Fruit fly (Drosophila melanogaster): Measurements from ENCODE around the gene tgo.

Gene tgo

DNA sequence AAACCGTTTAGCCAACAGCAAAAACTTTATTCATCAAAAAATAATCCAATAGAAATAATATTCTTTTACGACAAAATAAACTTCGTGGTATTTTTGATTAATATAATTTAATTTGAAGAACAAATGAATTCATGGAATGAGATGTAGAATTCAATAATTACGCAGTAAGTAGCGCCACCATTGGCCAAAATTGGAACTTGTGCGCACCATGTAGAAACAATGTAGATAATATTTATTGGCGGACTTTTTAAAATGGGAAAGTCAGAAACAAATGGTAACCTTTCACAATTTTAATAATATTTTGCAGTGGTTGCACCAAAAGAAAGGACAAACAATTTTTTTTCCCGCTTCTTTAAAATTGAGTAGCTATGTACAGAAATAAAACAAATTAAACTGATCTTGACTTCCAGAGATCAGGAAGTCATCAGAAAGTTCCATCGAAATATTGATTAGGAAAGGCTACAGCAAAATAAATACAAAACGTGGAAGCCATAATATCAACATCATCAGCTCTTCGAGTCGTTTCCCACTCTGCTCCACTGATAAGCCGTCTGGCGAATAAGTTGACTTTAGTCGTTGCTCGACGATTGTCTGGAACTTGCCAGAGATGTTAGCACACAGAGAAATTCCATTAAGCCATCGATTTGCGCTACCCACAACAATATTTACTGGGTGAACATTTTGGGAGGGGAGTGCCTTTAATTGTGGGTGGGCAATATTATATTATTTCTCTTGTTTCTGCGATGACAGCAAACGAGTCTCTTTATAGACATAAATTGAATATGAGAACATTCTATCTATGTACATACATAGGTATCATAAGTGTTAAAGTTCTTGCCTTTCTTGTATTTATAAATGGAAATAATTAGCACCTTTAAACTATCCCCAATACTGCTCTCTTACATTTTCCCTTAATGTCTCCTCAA lies 39.7 kb downstream of the tgo start (continued):
- no peak for TF ChIP-seq CG11695 (GFP tag; IDR thresholded peaks at IDR 0.05)
- TF ChIP-seq tin (GFP tag; optimal IDR thresholded peaks at IDR 0.05): no peak
- no peak for TF ChIP-seq CG10959 (GFP tag; IDR thresholded peaks at IDR 0.05)
- no peak for TF ChIP-seq CG12071 (GFP tag; optimal IDR thresholded peaks at IDR 0.05)
- no peak for TF ChIP-seq ewg (GFP tag; optimal IDR thresholded peaks at IDR 0.05)
- no peak for TF ChIP-seq NFAT (GFP tag; IDR thresholded peaks at IDR 0.05)
- peak; percentile 98 for TF ChIP-seq E2f2 (GFP tag; IDR thresholded peaks at IDR 0.05)
- TF ChIP-seq slou (GFP tag; optimal IDR thresholded peaks at IDR 0.05): peak; percentile 25
- no peak for TF ChIP-seq z (GFP tag; IDR thresholded peaks at IDR 0.05)
- TF ChIP-seq CG4707 (GFP tag; optimal IDR thresholded peaks at IDR 0.05): no peak
- TF ChIP-seq Nf-YC (tag; optimal IDR thresholded peaks at IDR 0.05): peak; percentile 38
- TF ChIP-seq CG7839 (tag; optimal IDR thresholded peaks at IDR 0.05): peak; percentile 25
- no peak; the same call in 2 of the 3 replicates for TF ChIP-seq CG34224 (GFP tag; IDR thresholded peaks at IDR 0.05; ENCODE audit: partially characterized antibody)
- TF ChIP-seq CG5953 (GFP tag; IDR thresholded peaks at IDR 0.05): no peak
- no peak for TF ChIP-seq CG9437 (GFP tag; optimal IDR thresholded peaks at IDR 0.05)
- TF ChIP-seq Hsf (GFP tag; optimal IDR thresholded peaks at IDR 0.05): no peak
- no peak for TF ChIP-seq btn (GFP tag; optimal IDR thresholded peaks at IDR 0.05)
- TF ChIP-seq CG3726 (GFP tag; IDR thresholded peaks at IDR 0.05): no peak
- TF ChIP-seq Side (GFP tag; optimal IDR thresholded peaks at IDR 0.05): no peak
- TF ChIP-seq hkb (optimal IDR thresholded peaks at IDR 0.05): no peak
- TF ChIP-seq hkb (GFP tag; IDR thresholded peaks at IDR 0.05): no peak
- no peak for TF ChIP-seq ara (GFP tag; IDR thresholded peaks at IDR 0.05)
- TF ChIP-seq cad (GFP tag; optimal IDR thresholded peaks at IDR 0.05): no peak
- TF ChIP-seq Jarid2 (GFP tag; optimal IDR thresholded peaks at IDR 0.05): no peak
- no peak for TF ChIP-seq CG18764 (GFP tag; optimal IDR thresholded peaks at IDR 0.05)
- no peak for TF ChIP-seq CG30431 (GFP tag; optimal IDR thresholded peaks at IDR 0.05)
- no peak for TF ChIP-seq CG8089 (GFP tag; optimal IDR thresholded peaks at IDR 0.05)
- TF ChIP-seq zen2 (GFP tag; IDR thresholded peaks at IDR 0.05; ENCODE audit: partially characterized antibody): no peak
- no peak for TF ChIP-seq Myb (GFP tag; optimal IDR thresholded peaks at IDR 0.05)
- no peak for TF ChIP-seq sr (GFP tag; IDR thresholded peaks at IDR 0.05)
- TF ChIP-seq grau (tag; optimal IDR thresholded peaks at IDR 0.05): peak; percentile 38
- no peak for TF ChIP-seq hb (GFP tag; IDR thresholded peaks at IDR 0.05; ENCODE audit: partially characterized antibody)
- no peak for TF ChIP-seq Hr78 (GFP tag; optimal IDR thresholded peaks at IDR 0.05)
- TF ChIP-seq lbe (GFP tag; optimal IDR thresholded peaks at IDR 0.05): no peak
- TF ChIP-seq Neu2 (GFP tag; optimal IDR thresholded peaks at IDR 0.05; ENCODE audit: borderline replicate concordance): no peak
- no peak; the same call in 2 of the 3 replicates for TF ChIP-seq zfh1 (GFP tag; IDR thresholded peaks at IDR 0.05)
- TF ChIP-seq peb (GFP tag; IDR thresholded peaks at IDR 0.05): no peak
- TF ChIP-seq crol (GFP tag; IDR thresholded peaks at IDR 0.05): no peak
- no peak for TF ChIP-seq CG2116 (GFP tag; optimal IDR thresholded peaks at IDR 0.05)
- no peak for TF ChIP-seq HHEX (GFP tag; optimal IDR thresholded peaks at IDR 0.05)
- TF ChIP-seq wek (GFP tag; optimal IDR thresholded peaks at IDR 0.05): no peak
- TF ChIP-seq CG15479 (GFP tag; optimal IDR thresholded peaks at IDR 0.05): no peak
- no peak for TF ChIP-seq run (tag; optimal IDR thresholded peaks at IDR 0.05)
- no peak for TF ChIP-seq repo (GFP tag; optimal IDR thresholded peaks at IDR 0.05)
- no peak for TF ChIP-seq br (optimal IDR thresholded peaks at IDR 0.05)
- TF ChIP-seq Lhr (GFP tag; optimal IDR thresholded peaks at IDR 0.05): peak; percentile 45
- TF ChIP-seq jigr1 (GFP tag; IDR thresholded peaks at IDR 0.05): no peak
- peak; percentile 24 for TF ChIP-seq CG30403 (GFP tag; optimal IDR thresholded peaks at IDR 0.05)
- no peak for TF ChIP-seq Awh (GFP tag; IDR thresholded peaks at IDR 0.05)
- no peak for TF ChIP-seq CG14965 (GFP tag; optimal IDR thresholded peaks at IDR 0.05; ENCODE audit: borderline replicate concordance)

All from whole organism, embryonic.